Fruit fly (Drosophila melanogaster) whole organism, embryonic: Measurements from ENCODE around the gene NimB3.
A peak's percentile ranks its signal among the peaks of the same experiment; 100 is the strongest.

Source experiments
- Adf1 ChIP-seq: fragments of 200-800 bp; sonication (Bioruptor generic); IDR thresholded peaks from 2 replicates; pipeline ENCODE4 v1.3.6; 2022; ENCODE audit warnings: missing biosample characterization, missing genetic modification characterization
- Atf-2 ChIP-seq: fragments of 200-800 bp; sonication (Bioruptor generic); optimal IDR thresholded peaks from 2 replicates; lab custom pipeline; 2016; ENCODE audit warnings: missing biosample characterization, missing genetic modification characterization
- Blimp-1 ChIP-seq: fragments of 200-800 bp; sonication (Bioruptor generic); optimal IDR thresholded peaks from 3 replicates; lab custom pipeline; 2018; ENCODE audit warnings: missing biosample characterization, missing genetic modification characterization, mild to moderate bottlenecking, moderate library complexity, missing genetic modification reagents
- CG10147 ChIP-seq: fragments of 200-800 bp; sonication (Bioruptor generic); optimal IDR thresholded peaks from 2 replicates; lab custom pipeline; 2019; ENCODE audit warnings: missing biosample characterization, mild to moderate bottlenecking, missing genetic modification characterization, moderate library complexity
- CG10431 ChIP-seq: fragments of 200-800 bp; sonication (Bioruptor generic); optimal IDR thresholded peaks from 3 replicates; lab custom pipeline; 2018; ENCODE audit warnings: missing biosample characterization, mild to moderate bottlenecking, missing genetic modification characterization
- CG14014 ChIP-seq: fragments of 200-800 bp; sonication (Bioruptor generic); IDR thresholded peaks from 2 replicates; pipeline ENCODE4 v1.3.6; 2022; ENCODE audit warnings: missing biosample characterization, missing genetic modification characterization
- CG16779 ChIP-seq: fragments of 200-800 bp; sonication (Bioruptor generic); IDR thresholded peaks from 2 replicates; pipeline ENCODE4 v1.3.6; 2022; ENCODE audit warnings: missing biosample characterization, missing genetic modification characterization
- CG17385 ChIP-seq: fragments of 200-800 bp; sonication (Bioruptor generic); optimal IDR thresholded peaks from 3 replicates; lab custom pipeline; 2018; ENCODE audit warnings: missing biosample characterization, mild to moderate bottlenecking, missing genetic modification characterization
- CG30020 ChIP-seq: fragments of 200-800 bp; optimal IDR thresholded peaks from 2 replicates; lab custom pipeline; 2019; ENCODE audit warnings: missing biosample characterization, mild to moderate bottlenecking, missing genetic modification characterization, moderate library complexity
- CG3065 ChIP-seq: fragments of 200-800 bp; sonication (Bioruptor generic); optimal IDR thresholded peaks from 2 replicates; lab custom pipeline; 2016; ENCODE audit warnings: missing biosample characterization, missing genetic modification characterization
- CG31441 ChIP-seq: fragments of 200-800 bp; sonication (Bioruptor generic); IDR thresholded peaks from 2 replicates; pipeline ENCODE4 v1.3.6; 2022; ENCODE audit warnings: missing biosample characterization, missing genetic modification characterization
- CG3163 ChIP-seq: fragments of 200-800 bp; sonication (Bioruptor generic); optimal IDR thresholded peaks from 3 replicates; lab custom pipeline; 2016; ENCODE audit warnings: missing biosample characterization, missing genetic modification characterization
- CG32532 ChIP-seq: fragments of 200-800 bp; sonication (Bioruptor generic); IDR thresholded peaks from 2 replicates; pipeline ENCODE4 v1.3.6; 2022; ENCODE audit warnings: missing biosample characterization, missing genetic modification characterization
- CG34422 ChIP-seq: fragments of 200-800 bp; sonication (Bioruptor generic); IDR thresholded peaks from 3 replicates; pipeline ENCODE4 v1.3.6; 2022; ENCODE audit warnings: missing biosample characterization, missing genetic modification characterization
- CG6175 ChIP-seq: fragments of 200-800 bp; sonication (Bioruptor generic); IDR thresholded peaks from 3 replicates; pipeline ENCODE4 v1.3.6; 2022; ENCODE audit warnings: missing biosample characterization, missing genetic modification characterization
- CG6654 ChIP-seq: fragments of 200-800 bp; sonication (Bioruptor generic); optimal IDR thresholded peaks from 2 replicates; lab custom pipeline; 2017; ENCODE audit warnings: missing biosample characterization, mild to moderate bottlenecking, missing genetic modification characterization
- CG6689 ChIP-seq: fragments of 200-800 bp; sonication (Bioruptor generic); IDR thresholded peaks from 2 replicates; pipeline ENCODE4 v1.3.6; 2022; ENCODE audit warnings: missing biosample characterization, missing genetic modification characterization
- CG6813 ChIP-seq: fragments of 200-800 bp; sonication (Bioruptor generic); optimal IDR thresholded peaks from 2 replicates; lab custom pipeline; 2017; ENCODE audit warnings: missing biosample characterization, missing genetic modification characterization, mild to moderate bottlenecking, moderate library complexity, missing genetic modification reagents
- CG8765 ChIP-seq: fragments of 200-800 bp; sonication (Bioruptor generic); IDR thresholded peaks from 2 replicates; pipeline ENCODE4 v1.3.6; 2022; ENCODE audit warnings: missing biosample characterization, missing genetic modification characterization
- CrebB ChIP-seq: fragments of 200-800 bp; sonication (Bioruptor generic); optimal IDR thresholded peaks from 3 replicates; lab custom pipeline; 2018; ENCODE audit warnings: missing biosample characterization, mild to moderate bottlenecking, missing genetic modification characterization
- Dip3 ChIP-seq: fragments of 200-800 bp; sonication (Bioruptor generic); optimal IDR thresholded peaks from 3 replicates; lab custom pipeline; 2016; ENCODE audit warnings: missing biosample characterization, missing genetic modification characterization
- Doc2 ChIP-seq: fragments of 200-800 bp; sonication (Bioruptor generic); IDR thresholded peaks from 2 replicates; pipeline ENCODE4 v1.3.6; 2022; ENCODE audit warnings: missing biosample characterization, missing genetic modification characterization
- Fer3 ChIP-seq: fragments of 200-800 bp; sonication (Bioruptor generic); optimal IDR thresholded peaks from 2 replicates; lab custom pipeline; 2018; ENCODE audit warnings: missing biosample characterization, mild to moderate bottlenecking, missing genetic modification characterization, moderate library complexity
- Gsc ChIP-seq: fragments of 200-800 bp; sonication (Bioruptor generic); IDR thresholded peaks from 2 replicates; pipeline ENCODE4 v1.3.6; 2022; ENCODE audit warnings: missing biosample characterization, missing genetic modification characterization
- H15 ChIP-seq: fragments of 200-800 bp; sonication (Bioruptor generic); IDR thresholded peaks from 3 replicates; pipeline ENCODE4 v1.3.6; 2022; ENCODE audit warnings: missing biosample characterization, missing genetic modification characterization
- Ravus ChIP-seq: fragments of 200-800 bp; sonication (Bioruptor generic); IDR thresholded peaks from 2 replicates; pipeline ENCODE4 v1.3.6; 2022; ENCODE audit warnings: missing biosample characterization, missing genetic modification characterization
- Stat92E ChIP-seq, 3 experiments: fragments of >200 bp in 2 of 3; fragments of 200-800 bp in 1 of 3; sonication (Bioruptor generic) in 1 of 3; optimal IDR thresholded peaks; 2 replicates each; lab custom pipeline; 2017 to 2019; ENCODE audit warnings: missing biosample characterization in 3 of 3, missing genetic modification characterization in 3 of 3, mild to moderate bottlenecking in 1 of 3, moderate library complexity in 1 of 3
- ara ChIP-seq: fragments of 200-800 bp; sonication (Bioruptor generic); IDR thresholded peaks from 2 replicates; pipeline ENCODE4 v1.3.6; 2022; ENCODE audit warnings: missing biosample characterization, missing genetic modification characterization
- ash1 ChIP-seq: fragments of 200-800 bp; sonication (Bioruptor generic); optimal IDR thresholded peaks from 2 replicates; lab custom pipeline; 2018; ENCODE audit warnings: missing biosample characterization, mild to moderate bottlenecking, missing genetic modification characterization
- cas ChIP-seq: fragments of 200-800 bp; sonication (Bioruptor generic); IDR thresholded peaks from 2 replicates; pipeline ENCODE4 v1.3.6; 2022; ENCODE audit warnings: missing biosample characterization, missing genetic modification characterization
- chinmo ChIP-seq: fragments of 200-800 bp; sonication (Bioruptor generic); IDR thresholded peaks from 4 replicates; pipeline ENCODE4 v1.3.6; 2022; ENCODE audit warnings: missing biosample characterization, missing genetic modification characterization; ENCODE audit not compliant: partially characterized antibody
- crol ChIP-seq: fragments of 200-800 bp; sonication (Bioruptor generic); IDR thresholded peaks from 2 replicates; pipeline ENCODE4 v1.3.6; 2022; ENCODE audit warnings: missing biosample characterization, missing genetic modification characterization
- crp ChIP-seq, 2 experiments: fragments of 200-800 bp; sonication (Bioruptor generic); optimal IDR thresholded peaks; 2 replicates in 1 of 2; 3 replicates in 1 of 2; lab custom pipeline; 2017; ENCODE audit warnings: missing biosample characterization in 2 of 2, missing genetic modification characterization in 2 of 2, mild to moderate bottlenecking in 1 of 2, moderate library complexity in 1 of 2
- disco-r ChIP-seq: fragments of 200-800 bp; sonication (Bioruptor generic); optimal IDR thresholded peaks from 2 replicates; lab custom pipeline; 2016; ENCODE audit warnings: missing biosample characterization, missing genetic modification characterization
- dm ChIP-seq: fragments of 200-800 bp; sonication (Bioruptor generic); optimal IDR thresholded peaks from 3 replicates; lab custom pipeline; 2016; ENCODE audit warnings: missing biosample characterization, missing genetic modification characterization
- exex ChIP-seq: fragments of 200-800 bp; sonication (Bioruptor generic); optimal IDR thresholded peaks from 4 replicates; lab custom pipeline; 2018; ENCODE audit warnings: missing biosample characterization, mild to moderate bottlenecking, missing genetic modification characterization, moderate library complexity
- gce ChIP-seq: fragments of 200-800 bp; sonication (Bioruptor generic); IDR thresholded peaks from 3 replicates; pipeline ENCODE4 v1.3.6; 2022; ENCODE audit warnings: missing biosample characterization, missing genetic modification characterization
- gfzf ChIP-seq: fragments of 200-800 bp; sonication (Bioruptor generic); optimal IDR thresholded peaks from 2 replicates; lab custom pipeline; 2016; ENCODE audit warnings: missing biosample characterization, mild to moderate bottlenecking, missing genetic modification characterization, moderate library complexity
- hb ChIP-seq: fragments of 200-800 bp; sonication (Bioruptor generic); IDR thresholded peaks from 3 replicates; pipeline ENCODE4 v1.3.6; 2022; ENCODE audit warnings: missing biosample characterization, missing genetic modification characterization; ENCODE audit not compliant: partially characterized antibody
- nmo ChIP-seq: fragments of 200-800 bp; sonication (Bioruptor generic); optimal IDR thresholded peaks from 2 replicates; lab custom pipeline; 2018; ENCODE audit warnings: missing biosample characterization, mild to moderate bottlenecking, missing genetic modification characterization, moderate library complexity
- onecut ChIP-seq: fragments of 200-800 bp; sonication (Bioruptor generic); IDR thresholded peaks from 2 replicates; pipeline ENCODE4 v1.3.6; 2022; ENCODE audit warnings: missing biosample characterization, missing genetic modification characterization
- pb ChIP-seq: fragments of 200-800 bp; sonication (Bioruptor generic); optimal IDR thresholded peaks from 3 replicates; lab custom pipeline; 2016; ENCODE audit warnings: missing biosample characterization, missing genetic modification characterization
- pum ChIP-seq: fragments of 200-800 bp; sonication (Bioruptor generic); optimal IDR thresholded peaks from 2 replicates; lab custom pipeline; 2016; ENCODE audit warnings: missing biosample characterization, missing genetic modification characterization
- seq ChIP-seq: fragments of 200-800 bp; sonication (Bioruptor generic); IDR thresholded peaks from 2 replicates; pipeline ENCODE4 v1.3.6; 2022; ENCODE audit warnings: missing biosample characterization, missing genetic modification characterization
- ssp ChIP-seq: fragments of 200-800 bp; sonication (Bioruptor generic); IDR thresholded peaks from 2 replicates; pipeline ENCODE4 v1.3.6; 2022; ENCODE audit warnings: missing biosample characterization, missing genetic modification characterization
- tgo ChIP-seq: fragments of 200-800 bp; sonication (Bioruptor generic); IDR thresholded peaks from 3 replicates; pipeline ENCODE4 v1.3.6; 2022; ENCODE audit warnings: missing biosample characterization, missing genetic modification characterization
- trh ChIP-seq: fragments of 200-800 bp; sonication (Bioruptor generic); optimal IDR thresholded peaks from 2 replicates; lab custom pipeline; 2016; ENCODE audit warnings: missing biosample characterization, missing genetic modification characterization
- vfl ChIP-seq: fragments of 200-800 bp; sonication (Bioruptor generic); optimal IDR thresholded peaks from 2 replicates; lab custom pipeline; 2016; ENCODE audit warnings: missing biosample characterization, missing genetic modification characterization
- vvl ChIP-seq: fragments of 200-800 bp; sonication (Bioruptor generic); IDR thresholded peaks from 2 replicates; pipeline ENCODE4 v1.3.6; 2022; ENCODE audit warnings: missing biosample characterization, missing genetic modification characterization
- yki ChIP-seq: fragments of >200 bp; optimal IDR thresholded peaks from 3 replicates; lab custom pipeline; 2018
- zen ChIP-seq: fragments of 200-800 bp; sonication (Bioruptor generic); optimal IDR thresholded peaks from 3 replicates; lab custom pipeline; 2018; ENCODE audit warnings: missing biosample characterization, mild to moderate bottlenecking, missing genetic modification characterization, moderate library complexity

NimB3 gene

DNA sequence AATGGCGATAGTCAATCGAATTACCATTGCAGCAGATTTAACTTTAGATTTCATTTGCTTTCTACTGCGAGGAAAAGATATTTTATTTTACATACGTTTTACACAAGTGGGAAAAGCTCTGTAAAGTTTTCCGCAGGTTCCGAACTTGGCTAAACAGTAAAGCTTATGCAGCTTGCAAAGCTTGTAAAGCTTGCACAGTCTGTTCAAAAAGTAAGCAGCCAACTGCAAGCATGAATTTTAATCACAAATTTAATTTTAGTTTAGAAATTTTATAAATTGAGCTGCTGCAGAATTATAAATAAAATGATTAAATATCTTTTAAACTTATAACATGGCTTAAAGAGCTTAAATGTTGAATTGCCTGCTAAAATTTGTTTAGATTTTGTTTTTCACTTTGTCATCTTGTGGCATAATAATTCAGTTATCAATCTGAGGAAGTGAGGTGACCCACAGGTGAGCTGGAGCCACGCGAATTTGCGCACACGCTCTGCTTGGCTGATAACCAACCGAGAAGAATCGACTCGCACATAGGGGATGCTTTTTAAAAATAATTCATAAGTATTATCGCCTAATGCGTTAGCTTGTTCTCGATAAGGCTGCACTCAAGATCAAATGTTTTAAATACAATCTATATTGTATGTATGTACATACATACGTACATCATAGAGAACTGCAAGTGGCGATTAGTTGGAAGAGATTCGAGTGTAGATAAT lies 44.0 kb upstream of the NimB3 start (continued):
- peak; percentile 30 for TF ChIP-seq Fer3
- no peak for TF ChIP-seq CG10431 (GFP tag; lab: Kevin White, UChicago)
- TF ChIP-seq ssp (GFP tag; lab: Robert Waterston, UW) = no peak
- no peak for TF ChIP-seq chinmo (GFP tag; lab: Robert Waterston, UW)
- no peak for TF ChIP-seq CrebB (tag; lab: Kevin White, UChicago)
- no peak for TF ChIP-seq disco-r (GFP tag; lab: Kevin White, UChicago)
- TF ChIP-seq CG6813 = no peak
- peak; percentile 48; the same call in 1 of the 2 replicates for TF ChIP-seq onecut (GFP tag; lab: Robert Waterston, UW)
- TF ChIP-seq CG3163 (GFP tag; lab: Kevin White, UChicago) = no peak
- TF ChIP-seq ash1 (GFP tag; lab: Kevin White, UChicago) = no peak
- no peak; the same call in 2 of the 3 replicates for TF ChIP-seq tgo
- TF ChIP-seq nmo (GFP tag; lab: Kevin White, UChicago) = peak; percentile 38
- TF ChIP-seq vfl (GFP tag; lab: Kevin White, UChicago) = no peak
- no peak for TF ChIP-seq exex (tag; lab: Kevin White, UChicago)
- TF ChIP-seq seq (GFP tag; lab: Robert Waterston, UW) = no peak
- peak; percentile 31 for TF ChIP-seq CG17385 (GFP tag; lab: Kevin White, UChicago)
- peak; percentile 80 for TF ChIP-seq CG32532
- TF ChIP-seq yki (lab: Kevin White, UChicago) = no peak
- TF ChIP-seq Stat92E (GFP tag; optimal IDR thresholded peaks at IDR 0.05; lab: Kevin White, UChicago) = no peak
- TF ChIP-seq CG3065 (GFP tag; lab: Kevin White, UChicago) = no peak
- peak; percentile 41 for TF ChIP-seq Blimp-1
- TF ChIP-seq zen = no peak
- no peak for TF ChIP-seq CG6175 (GFP tag; lab: Robert Waterston, UW)
- TF ChIP-seq cas = no peak
- no peak for TF ChIP-seq Gsc
- TF ChIP-seq CG6689 = peak; percentile 39; the same call in 1 of the 2 replicates
- TF ChIP-seq CG10147 (GFP tag; lab: Kevin White, UChicago) = peak; percentile 8
- TF ChIP-seq gfzf = no peak
- peak; percentile 35; the same call in 1 of the 2 replicates for TF ChIP-seq CG31441 (GFP tag; lab: Robert Waterston, UW)
- no peak for TF ChIP-seq crol (GFP tag; lab: Robert Waterston, UW)
- no peak for TF ChIP-seq gce (GFP tag; lab: Robert Waterston, UW)
- 0 out of 2 replicates have a peak, but pooled peaks have one; percentile 59 for TF ChIP-seq CG14014 (GFP tag; lab: Robert Waterston, UW)
- TF ChIP-seq Dip3 (GFP tag; lab: Kevin White, UChicago) = no peak
- TF ChIP-seq pb (GFP tag; lab: Kevin White, UChicago) = no peak
- TF ChIP-seq trh (GFP tag; lab: Kevin White, UChicago) = no peak
- TF ChIP-seq pum = no peak
- TF ChIP-seq CG34422 (GFP tag; lab: Robert Waterston, UW) = no peak
- no peak for TF ChIP-seq CG16779
- TF ChIP-seq CG6654 (GFP tag; lab: Kevin White, UChicago) = no peak
- no peak for TF ChIP-seq hb (GFP tag; lab: Robert Waterston, UW)
- TF ChIP-seq Ravus (GFP tag; lab: Robert Waterston, UW) = no peak
- TF ChIP-seq Atf-2 (GFP tag; lab: Kevin White, UChicago) = no peak
- no peak for TF ChIP-seq crp (GFP tag; optimal IDR thresholded peaks at IDR 0.05; lab: Kevin White, UChicago)
- TF ChIP-seq Adf1 = peak; percentile 58; the same call in 1 of the 2 replicates
- peak; percentile 84 for TF ChIP-seq vvl (GFP tag; lab: Robert Waterston, UW)
- TF ChIP-seq CG30020 (tag; lab: Kevin White, UChicago) = no peak
- TF ChIP-seq Doc2 (GFP tag; lab: Robert Waterston, UW) = no peak
- TF ChIP-seq CG8765 = no peak
- no peak for TF ChIP-seq ara
- no peak for TF ChIP-seq H15 (GFP tag; lab: Robert Waterston, UW)
- TF ChIP-seq dm (GFP tag; lab: Kevin White, UChicago) = no peak
